Fruit fly (Drosophila melanogaster) whole organism, embryonic: ENCODE data around the gene Mettl4.

ENCODE experiments used
- cato ChIP-seq: fragments of 200-800 bp; sonication (Bioruptor generic); optimal IDR thresholded peaks from 2 replicates; lab custom pipeline; 2016; ENCODE audit warnings: missing biosample characterization, missing genetic modification characterization, borderline replicate concordance
- dm ChIP-seq: fragments of 200-800 bp; sonication (Bioruptor generic); optimal IDR thresholded peaks from 3 replicates; lab custom pipeline; 2016; ENCODE audit warnings: missing biosample characterization, missing genetic modification characterization

dm6 chr3R:16604715-16605114 lies 46.2 kb downstream of the Mettl4 start, which contains the start of gene CG10345:
- TF ChIP-seq cato (GFP tag; lab: Kevin White, UChicago): no peak
- no peak for TF ChIP-seq dm (GFP tag; lab: Kevin White, UChicago)
